Worm (Caenorhabditis elegans): Measurements from ENCODE around the gene col-150.

DNA sequence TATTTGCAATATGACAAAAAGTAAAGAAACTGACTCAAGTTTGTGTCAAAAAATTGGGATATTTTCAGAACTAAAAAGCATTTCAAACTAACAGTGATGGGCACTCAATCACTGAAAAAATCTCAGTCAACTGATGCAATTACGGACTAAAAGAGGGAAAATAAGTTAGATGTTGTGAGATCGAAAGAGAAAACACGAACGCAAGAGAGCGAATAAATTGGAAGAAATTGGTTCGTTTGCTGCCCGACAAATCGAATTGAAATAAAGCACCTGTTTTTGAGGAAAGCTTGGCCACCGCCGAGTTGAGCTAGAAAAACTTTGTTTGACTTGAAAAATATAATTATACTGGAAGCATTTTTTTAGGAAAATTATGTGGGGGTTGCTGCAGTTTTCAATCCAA is 28.4 kb downstream of the col-150 start:
- TF ChIP-seq egl-27 (tag; optimal IDR thresholded peaks at IDR 0.05) (no peak), ZK546.5 (tag; optimal IDR thresholded peaks at IDR 0.05) (no peak), nhr-76 (tag; optimal IDR thresholded peaks at IDR 0.05) (no peak), unc-62 (GFP tag; optimal IDR thresholded peaks at IDR 0.05) (no peak), snpc-4 (tag; optimal IDR thresholded peaks at IDR 0.05) (no peak), lin-15B (tag; optimal IDR thresholded peaks at IDR 0.05) (no peak), pha-4 (tag; optimal IDR thresholded peaks at IDR 0.05) (no peak), ceh-82 (tag; optimal IDR thresholded peaks at IDR 0.05) (no peak), ama-1 (optimal IDR thresholded peaks at IDR 0.05) (no peak), mml-1 (tag; optimal IDR thresholded peaks at IDR 0.05) (no peak)
